Worm (Caenorhabditis elegans): ENCODE measurements around the gene C33G3.6.

- TF ChIP-seq skn-1 (tag; optimal IDR thresholded peaks at IDR 0.05) (no peak), ceh-28 (tag; optimal IDR thresholded peaks at IDR 0.05) (no peak), tbx-2 (tag; optimal IDR thresholded peaks at IDR 0.05) (no peak), nhr-77 (tag; optimal IDR thresholded peaks at IDR 0.05) (no peak), R02D3.7 (tag; optimal IDR thresholded peaks at IDR 0.05) (no peak), nhr-67 (tag; optimal IDR thresholded peaks at IDR 0.05) (no peak), ZK546.5 (tag; optimal IDR thresholded peaks at IDR 0.05) (no peak), daf-12 (tag; optimal IDR thresholded peaks at IDR 0.05) (no peak), snpc-4 (tag; optimal IDR thresholded peaks at IDR 0.05) (no peak), aly-2 (tag; optimal IDR thresholded peaks at IDR 0.05) (no peak), ama-1 (optimal IDR thresholded peaks at IDR 0.05) (no peak), sea-2 (GFP tag; optimal IDR thresholded peaks at IDR 0.05) (no peak), nhr-237 (tag; optimal IDR thresholded peaks at IDR 0.05) (no peak)
Observed at ce11 chrX:14049235-14049634, 34.9 kb downstream of the C33G3.6 start, which contains the start of gene dyc-1.
